Fruit fly (Drosophila melanogaster): ENCODE measurements around the gene CG4408.

CG4408 gene

DNA sequence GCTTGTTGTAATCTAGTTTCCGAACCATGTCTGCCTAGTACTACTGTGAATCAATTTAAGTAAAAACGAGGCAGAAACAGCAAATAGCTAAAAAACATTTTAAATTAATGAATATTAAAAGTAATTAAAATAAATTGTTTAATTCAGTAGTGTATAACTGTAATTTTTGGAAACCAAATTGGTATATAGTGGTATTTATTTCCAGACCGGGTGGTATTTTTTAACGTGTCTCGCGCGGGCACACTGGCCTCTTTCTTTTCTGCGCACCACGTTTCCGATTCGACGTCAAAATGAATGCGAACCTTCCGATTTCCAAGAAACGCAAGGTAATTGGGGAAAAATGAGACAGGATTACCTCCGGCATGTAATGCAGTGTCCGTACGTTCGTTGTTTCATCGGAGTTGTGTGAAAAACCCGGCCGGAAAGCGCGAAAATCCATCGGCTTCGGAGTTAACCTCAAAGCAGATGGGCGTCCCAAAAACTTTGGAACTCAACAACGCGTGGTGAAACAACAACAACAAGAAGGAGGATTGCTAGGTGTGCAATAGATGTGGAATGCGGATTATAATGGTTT lies 4.7 kb downstream of the CG4408 start, which contains the start of gene RpS3 (continued):
- TF ChIP-seq CG18011 (GFP tag; optimal IDR thresholded peaks at IDR 0.05) (peak; percentile 7), HHEX (GFP tag; optimal IDR thresholded peaks at IDR 0.05) (peak; percentile 26), prd (optimal IDR thresholded peaks at IDR 0.05) (no peak), prd (GFP tag; IDR thresholded peaks at IDR 0.05) (no peak), Asciz (GFP tag; optimal IDR thresholded peaks at IDR 0.05) (peak; percentile 11), CG11093 (GFP tag; IDR thresholded peaks at IDR 0.05) (no peak), CG14860 (GFP tag; IDR thresholded peaks at IDR 0.05; ENCODE audit: partially characterized antibody) (no peak), trem (tag; optimal IDR thresholded peaks at IDR 0.05) (peak; percentile 77), so (GFP tag; IDR thresholded peaks at IDR 0.05) (no peak), yki (optimal IDR thresholded peaks at IDR 0.05) (no peak), CG3995 (GFP tag; optimal IDR thresholded peaks at IDR 0.05) (peak; percentile 8), CG10959 (GFP tag; IDR thresholded peaks at IDR 0.05) (no peak), sens (GFP tag) (peak; percentile 81), Camta (GFP tag; optimal IDR thresholded peaks at IDR 0.05) (peak; percentile 1), gcm (GFP tag; optimal IDR thresholded peaks at IDR 0.05) (peak; percentile 16), CG1233 (GFP tag; optimal IDR thresholded peaks at IDR 0.05) (no peak), Kr (GFP tag; optimal IDR thresholded peaks at IDR 0.05) (no peak), en (GFP tag; optimal IDR thresholded peaks at IDR 0.05) (no peak), ro (GFP tag; IDR thresholded peaks at IDR 0.05) (no peak), pb (GFP tag; optimal IDR thresholded peaks at IDR 0.05) (no peak), crc (GFP tag; optimal IDR thresholded peaks at IDR 0.05) (no peak), CG17568 (GFP tag; optimal IDR thresholded peaks at IDR 0.05) (no peak), CG2199 (GFP tag; IDR thresholded peaks at IDR 0.05) (no peak), Dad (GFP tag; optimal IDR thresholded peaks at IDR 0.05) (no peak), gcm2 (GFP tag; optimal IDR thresholded peaks at IDR 0.05) (no peak), hth (optimal IDR thresholded peaks at IDR 0.05) (no peak), Hey (tag; optimal IDR thresholded peaks at IDR 0.05) (no peak), scrt (GFP tag; optimal IDR thresholded peaks at IDR 0.05) (peak; percentile 27), CG12071 (GFP tag; optimal IDR thresholded peaks at IDR 0.05) (no peak), row (GFP tag; IDR thresholded peaks at IDR 0.05) (0 out of 3 replicates have a peak, but pooled peaks have one; percentile 8), ase (GFP tag; IDR thresholded peaks at IDR 0.05) (no peak), CG34422 (GFP tag; IDR thresholded peaks at IDR 0.05) (peak; percentile 80; the same call in 1 of the 3 replicates), CG8089 (GFP tag; optimal IDR thresholded peaks at IDR 0.05) (no peak), E2f1 (GFP tag; IDR thresholded peaks at IDR 0.05) (no peak), NFAT (GFP tag; IDR thresholded peaks at IDR 0.05) (no peak), Scr (GFP tag; IDR thresholded peaks at IDR 0.05; ENCODE audit: partially characterized antibody) (no peak), chif (GFP tag; optimal IDR thresholded peaks at IDR 0.05) (no peak), ssp (GFP tag; IDR thresholded peaks at IDR 0.05) (no peak), CG9437 (GFP tag; optimal IDR thresholded peaks at IDR 0.05) (no peak), Rfx (GFP tag; IDR thresholded peaks at IDR 0.05) (no peak), ci (GFP tag; IDR thresholded peaks at IDR 0.05) (no peak), Aef1 (GFP tag; IDR thresholded peaks at IDR 0.05) (no peak), CG13123 (GFP tag; optimal IDR thresholded peaks at IDR 0.05) (no peak), CG4854 (GFP tag; optimal IDR thresholded peaks at IDR 0.05) (no peak), CG9876 (GFP tag; optimal IDR thresholded peaks at IDR 0.05) (no peak), luna (GFP tag; optimal IDR thresholded peaks at IDR 0.05) (no peak), onecut (GFP tag; IDR thresholded peaks at IDR 0.05) (no peak), amos (GFP tag; IDR thresholded peaks at IDR 0.05; ENCODE audit: partially characterized antibody) (0 out of 2 replicates have a peak, but pooled peaks have one; percentile 23), cad (GFP tag; optimal IDR thresholded peaks at IDR 0.05) (no peak), Eip74EF (GFP tag; optimal IDR thresholded peaks at IDR 0.05) (peak in 1 of 2 experiments; percentile 36), CG3065 (GFP tag; optimal IDR thresholded peaks at IDR 0.05) (no peak), CG4404 (GFP tag; IDR thresholded peaks at IDR 0.05) (no peak), CG12155 (GFP tag; optimal IDR thresholded peaks at IDR 0.05) (no peak)

Data from whole organism, embryonic.